Worm (Caenorhabditis elegans) whole organism, midembryonic: ENCODE measurements around the gene ZK596.2.
A peak's percentile ranks its signal among the peaks of the same experiment; 100 is the strongest.

Experiments used
- T22C8.4 ChIP-seq: fragments of 200-800 bp; sonication (Bioruptor generic); IDR thresholded peaks from 2 replicates; pipeline ENCODE4 v1.3.6; 2022; ENCODE audit warnings: missing genetic modification characterization, missing compliant biosample characterization
- cog-1 ChIP-seq: sonication (generic microtip); optimal IDR thresholded peaks from 2 replicates; lab custom pipeline; 2016; ENCODE audit warnings: missing genetic modification characterization, missing compliant biosample characterization
- flt-1 ChIP-seq: fragments of 200-800 bp; sonication (Bioruptor generic); IDR thresholded peaks from 2 replicates; pipeline ENCODE4 v1.3.6; 2022; ENCODE audit warnings: missing genetic modification characterization, missing compliant biosample characterization
- klf-2 ChIP-seq: fragments of 200-800 bp; sonication (Bioruptor generic); conservative IDR thresholded peaks from 2 replicates; pipeline ENCODE4 v1.3.6; 2022; ENCODE audit warnings: missing genetic modification reagents, missing genetic modification characterization, missing compliant biosample characterization
- med-1 ChIP-seq: sonication (generic microtip); optimal IDR thresholded peaks from 2 replicates; lab custom pipeline; 2017; ENCODE audit warnings: missing genetic modification characterization, mild to moderate bottlenecking, missing compliant biosample characterization, antibody characterized with exemption, missing genetic modification reagents; ENCODE audit not compliant: insufficient read depth
- ref-1 ChIP-seq: fragments of 200-800 bp; sonication (Bioruptor generic); conservative IDR thresholded peaks from 2 replicates; pipeline ENCODE4 v1.3.6; 2022; ENCODE audit warnings: missing genetic modification reagents, missing genetic modification characterization, missing compliant biosample characterization
- tab-1 ChIP-seq: fragments of 200-800 bp; sonication (Bioruptor generic); IDR thresholded peaks from 2 replicates; pipeline ENCODE4 v1.3.6; 2022; ENCODE audit warnings: missing genetic modification characterization, missing compliant biosample characterization
- ztf-23 ChIP-seq: fragments of 200-800 bp; sonication (Bioruptor generic); IDR thresholded peaks from 2 replicates; pipeline ENCODE4 v1.3.6; 2022; ENCODE audit warnings: missing genetic modification reagents, missing genetic modification characterization, missing compliant biosample characterization
- ztf-29 ChIP-seq: fragments of 200-800 bp; sonication (Bioruptor generic); IDR thresholded peaks from 2 replicates; pipeline ENCODE4 v1.3.6; 2022; ENCODE audit warnings: missing genetic modification reagents, missing genetic modification characterization, missing compliant biosample characterization

ZK596.2 gene

ce11 chrIV:10935853-10936491, 26.9 kb upstream of the ZK596.2 start, which contains the start of gene lgg-2:
TSS of gene lgg-2 (minus strand) at chrIV:10935903.
- TF ChIP-seq ref-1 (GFP tag; lab: Robert Waterston, UW), result no peak
- TF ChIP-seq ztf-23, result no peak
- peak; percentile 65 for TF ChIP-seq cog-1 (tag; lab: Kevin White, UChicago)
- no peak for TF ChIP-seq tab-1
- TF ChIP-seq med-1 (GFP tag; lab: Kevin White, UChicago), result no peak
- no peak for TF ChIP-seq klf-2 (GFP tag; lab: Robert Waterston, UW)
- no peak for TF ChIP-seq T22C8.4 (GFP tag; lab: Robert Waterston, UW)

ce11 chrIV:10935336-10935735, 26.2 kb upstream of the ZK596.2 start:
- TF ChIP-seq cog-1 (tag; lab: Kevin White, UChicago), result peak; percentile 70
- TF ChIP-seq flt-1 (GFP tag; lab: Robert Waterston, UW), result 0 out of 2 replicates have a peak, but pooled peaks have one; percentile 34
- TF ChIP-seq klf-2 (GFP tag; lab: Robert Waterston, UW), result no peak
- no peak for TF ChIP-seq ref-1 (GFP tag; lab: Robert Waterston, UW)
- 0 out of 2 replicates have a peak, but pooled peaks have one; percentile 19 for TF ChIP-seq ztf-23

- TF ChIP-seq ztf-23, result no peak
- TF ChIP-seq med-1 (GFP tag; lab: Kevin White, UChicago), result no peak
- no peak for TF ChIP-seq tab-1
- no peak for TF ChIP-seq T22C8.4 (GFP tag; lab: Robert Waterston, UW)
Measured at ce11 chrIV:10934786-10935185, 25.7 kb upstream of the ZK596.2 start.

ce11 chrIV:10933777-10934546, 24.9 kb upstream of the ZK596.2 start:
- TF ChIP-seq flt-1 (GFP tag; lab: Robert Waterston, UW), result 0 out of 2 replicates have a peak, but pooled peaks have one; percentile 17
- no peak for TF ChIP-seq T22C8.4 (GFP tag; lab: Robert Waterston, UW)

ce11 chrIV:10933062-10933552, 24.0 kb upstream of the ZK596.2 start, which contains the start of the genes dnc-1 and lsm-7:
TSS of gene dnc-1 (minus strand) at chrIV:10933203.
TSS of gene lsm-7 (plus strand) at chrIV:10933502.
- TF ChIP-seq cog-1 (tag; lab: Kevin White, UChicago), result peak; percentile 35
- no peak for TF ChIP-seq tab-1
- TF ChIP-seq ref-1 (GFP tag; lab: Robert Waterston, UW), result no peak
- TF ChIP-seq flt-1 (GFP tag; lab: Robert Waterston, UW), result 0 out of 2 replicates have a peak, but pooled peaks have one; percentile 37

- no peak for TF ChIP-seq cog-1 (tag; lab: Kevin White, UChicago)
- no peak for TF ChIP-seq ref-1 (GFP tag; lab: Robert Waterston, UW)
- TF ChIP-seq klf-2 (GFP tag; lab: Robert Waterston, UW), result no peak
- TF ChIP-seq ztf-29 (GFP tag; lab: Robert Waterston, UW), result no peak
- TF ChIP-seq T22C8.4 (GFP tag; lab: Robert Waterston, UW), result no peak
- TF ChIP-seq flt-1 (GFP tag; lab: Robert Waterston, UW), result no peak
- TF ChIP-seq med-1 (GFP tag; lab: Kevin White, UChicago), result no peak
- no peak for TF ChIP-seq tab-1
- TF ChIP-seq ztf-23, result no peak
Measured at ce11 chrIV:10919770-10920169, 10.7 kb upstream of the ZK596.2 start, which contains the start of gene rbr-2. TSS of gene rbr-2 (plus strand) at chrIV:10920070.

- peak; percentile 50; the same call in 1 of the 2 replicates for TF ChIP-seq flt-1 (GFP tag; lab: Robert Waterston, UW)
- TF ChIP-seq tab-1, result no peak
- TF ChIP-seq med-1 (GFP tag; lab: Kevin White, UChicago), result no peak
- TF ChIP-seq cog-1 (tag; lab: Kevin White, UChicago), result peak; percentile 39
- no peak for TF ChIP-seq ztf-23
Measured at ce11 chrIV:10918877-10919560, 9.9 kb upstream of the ZK596.2 start.

ce11 chrIV:10916134-10916533, 7.0 kb upstream of the ZK596.2 start:
- TF ChIP-seq ztf-29 (GFP tag; lab: Robert Waterston, UW) (no peak), med-1 (GFP tag; lab: Kevin White, UChicago) (no peak), flt-1 (GFP tag; lab: Robert Waterston, UW) (no peak), ref-1 (GFP tag; lab: Robert Waterston, UW) (no peak), ztf-23 (no peak), T22C8.4 (GFP tag; lab: Robert Waterston, UW) (no peak), cog-1 (tag; lab: Kevin White, UChicago) (no peak), tab-1 (no peak)

ce11 chrIV:10915388-10915787, 6.3 kb upstream of the ZK596.2 start, which contains the start of gene ZK593.3:
TSS of gene ZK593.3 (plus strand) at chrIV:10915688.
- TF ChIP-seq ztf-23 (no peak), T22C8.4 (GFP tag; lab: Robert Waterston, UW) (no peak), cog-1 (tag; lab: Kevin White, UChicago) (no peak)
